Fruit fly (Drosophila melanogaster) whole organism, wandering third instar larva: ENCODE data around the gene Mtr3.

Source experiments
- Abd-B ChIP-seq: fragments of >200 bp; optimal IDR thresholded peaks from 2 replicates; lab custom pipeline; 2017; ENCODE audit warnings: missing biosample characterization, missing genetic modification characterization
- CG9705 ChIP-seq: fragments of 200-800 bp; sonication (Bioruptor generic); optimal IDR thresholded peaks from 2 replicates; lab custom pipeline; 2018; ENCODE audit warnings: missing biosample characterization, mild to moderate bottlenecking, missing genetic modification characterization
- CrebA ChIP-seq: fragments of 200-800 bp; sonication (Bioruptor generic); optimal IDR thresholded peaks from 2 replicates; lab custom pipeline; 2016; ENCODE audit warnings: missing biosample characterization, mild to moderate bottlenecking, missing genetic modification characterization, borderline replicate concordance
- Dfd ChIP-seq: fragments of >200 bp; optimal IDR thresholded peaks from 2 replicates; lab custom pipeline; 2017; ENCODE audit warnings: missing biosample characterization, missing genetic modification characterization
- Dif ChIP-seq: fragments of 200-275, 200-300 bp; sonication (Bioruptor generic); optimal IDR thresholded peaks from 2 replicates; lab custom pipeline; 2018; ENCODE audit warnings: missing biosample characterization, missing genetic modification characterization; ENCODE audit not compliant: partially characterized antibody
- HLH106 ChIP-seq: fragments of 200-800 bp; optimal IDR thresholded peaks from 3 replicates; lab custom pipeline; 2019; ENCODE audit warnings: missing biosample characterization, mild to moderate bottlenecking, missing genetic modification characterization, moderate library complexity
- Hr78 ChIP-seq: fragments of >200 bp; optimal IDR thresholded peaks from 2 replicates; lab custom pipeline; 2017; ENCODE audit warnings: missing biosample characterization, missing genetic modification characterization
- Hr83 ChIP-seq: fragments of 200-300 bp; sonication (Bioruptor generic); optimal IDR thresholded peaks from 2 replicates; lab custom pipeline; 2016; ENCODE audit warnings: missing biosample characterization, mild to moderate bottlenecking, missing genetic modification characterization, moderate library complexity; ENCODE audit not compliant: poor library complexity, severe bottlenecking
- Jra ChIP-seq: sonication (Bioruptor generic); optimal IDR thresholded peaks from 2 replicates; lab custom pipeline; 2016; ENCODE audit warnings: missing biosample characterization, missing genetic modification characterization
- Mio ChIP-seq: sonication (Bioruptor generic); optimal IDR thresholded peaks from 2 replicates; lab custom pipeline; 2016; ENCODE audit warnings: missing biosample characterization, missing genetic modification characterization
- N ChIP-seq: fragments of >200 bp; optimal IDR thresholded peaks from 2 replicates; lab custom pipeline; 2018; ENCODE audit warnings: missing biosample characterization, missing external identifiers, missing genetic modification characterization
- Rel ChIP-seq, 2 experiments: fragments of 200-800 bp; sonication (Bioruptor generic) in 1 of 2; optimal IDR thresholded peaks; 2 replicates in 1 of 2; 3 replicates in 1 of 2; lab custom pipeline; 2016 to 2019; ENCODE audit warnings: mild to moderate bottlenecking in 2 of 2, missing biosample characterization in 2 of 2, missing genetic modification characterization in 2 of 2, moderate library complexity in 1 of 2
- Sp1 ChIP-seq: fragments of 200-800 bp; sonication (Bioruptor generic); optimal IDR thresholded peaks from 3 replicates; lab custom pipeline; 2019; ENCODE audit warnings: missing biosample characterization, mild to moderate bottlenecking, missing genetic modification characterization, moderate library complexity
- br ChIP-seq: fragments of 200-800 bp; sonication (Bioruptor generic); optimal IDR thresholded peaks from 2 replicates; lab custom pipeline; 2016; ENCODE audit warnings: missing biosample characterization, missing genetic modification characterization
- brk ChIP-seq: fragments of 200-800 bp; sonication (Bioruptor generic); optimal IDR thresholded peaks from 2 replicates; lab custom pipeline; 2016; ENCODE audit warnings: missing biosample characterization, mild to moderate bottlenecking, missing genetic modification characterization
- dl ChIP-seq, 2 experiments: fragments of 175-275, 200-275 bp in 1 of 2; fragments of 200-275 bp in 1 of 2; sonication (Bioruptor generic); optimal IDR thresholded peaks; lab custom pipeline; 2018; ENCODE audit warnings: mild to moderate bottlenecking in 2 of 2, missing biosample characterization in 2 of 2, missing genetic modification characterization in 2 of 2, moderate library complexity in 2 of 2; ENCODE audit not compliant: partially characterized antibody in 2 of 2, insufficient read depth in 1 of 2
- dmrt93B ChIP-seq: fragments of 200-800 bp; sonication (Bioruptor generic); optimal IDR thresholded peaks from 2 replicates; lab custom pipeline; 2018; ENCODE audit warnings: missing biosample characterization, mild to moderate bottlenecking, missing genetic modification characterization
- dsf ChIP-seq: sonication (Bioruptor generic); optimal IDR thresholded peaks from 2 replicates; lab custom pipeline; 2016; ENCODE audit warnings: missing biosample characterization, missing genetic modification characterization, borderline replicate concordance
- ey ChIP-seq: fragments of 200-800 bp; sonication (Bioruptor generic); optimal IDR thresholded peaks from 2 replicates; lab custom pipeline; 2016; ENCODE audit warnings: missing biosample characterization, missing genetic modification characterization
- foxo ChIP-seq, 2 experiments: fragments of 200-800 bp; sonication (Bioruptor generic); optimal IDR thresholded peaks; 2 replicates in 1 of 2; 3 replicates in 1 of 2; lab custom pipeline; 2016 to 2017; ENCODE audit warnings: missing biosample characterization in 2 of 2, missing genetic modification characterization in 2 of 2
- fru ChIP-seq: fragments of 200-800 bp; sonication (Bioruptor generic); optimal IDR thresholded peaks from 3 replicates; lab custom pipeline; 2016; ENCODE audit warnings: missing biosample characterization, mild to moderate bottlenecking, missing genetic modification characterization
- h ChIP-seq: fragments of 200-800 bp; sonication (Bioruptor generic); optimal IDR thresholded peaks from 3 replicates; lab custom pipeline; 2016; ENCODE audit warnings: missing biosample characterization, mild to moderate bottlenecking, missing genetic modification characterization
- jim ChIP-seq: fragments of 175-275, 200-325 bp; sonication (Bioruptor generic); optimal IDR thresholded peaks from 2 replicates; lab custom pipeline; 2016; ENCODE audit warnings: missing biosample characterization, mild to moderate bottlenecking, missing genetic modification characterization
- lola ChIP-seq: fragments of >200 bp; optimal IDR thresholded peaks from 2 replicates; lab custom pipeline; 2017; ENCODE audit warnings: missing biosample characterization, missing genetic modification characterization
- psq ChIP-seq: fragments of 200-800 bp; sonication (Bioruptor generic); optimal IDR thresholded peaks from 3 replicates; lab custom pipeline; 2017; ENCODE audit warnings: missing biosample characterization, mild to moderate bottlenecking, missing genetic modification characterization, moderate library complexity
- rgr ChIP-seq: fragments of 200-800 bp; sonication (Bioruptor generic); optimal IDR thresholded peaks from 3 replicates; lab custom pipeline; 2016; ENCODE audit warnings: missing biosample characterization, mild to moderate bottlenecking, missing genetic modification characterization
- sage ChIP-seq: fragments of 200-800 bp; sonication (Bioruptor generic); optimal IDR thresholded peaks from 2 replicates; lab custom pipeline; 2016; ENCODE audit warnings: missing biosample characterization, mild to moderate bottlenecking, missing genetic modification characterization
- sv ChIP-seq: fragments of 200-800 bp; sonication (Bioruptor generic); optimal IDR thresholded peaks from 3 replicates; lab custom pipeline; 2016; ENCODE audit warnings: missing biosample characterization, missing genetic modification characterization
- usp ChIP-seq: fragments of >200 bp; optimal IDR thresholded peaks from 2 replicates; lab custom pipeline; 2017; ENCODE audit warnings: missing biosample characterization, missing genetic modification characterization
- woc ChIP-seq: sonication (Bioruptor generic); optimal IDR thresholded peaks from 2 replicates; lab custom pipeline; 2016; ENCODE audit warnings: missing biosample characterization, mild to moderate bottlenecking, missing genetic modification characterization

Gene Mtr3

DNA sequence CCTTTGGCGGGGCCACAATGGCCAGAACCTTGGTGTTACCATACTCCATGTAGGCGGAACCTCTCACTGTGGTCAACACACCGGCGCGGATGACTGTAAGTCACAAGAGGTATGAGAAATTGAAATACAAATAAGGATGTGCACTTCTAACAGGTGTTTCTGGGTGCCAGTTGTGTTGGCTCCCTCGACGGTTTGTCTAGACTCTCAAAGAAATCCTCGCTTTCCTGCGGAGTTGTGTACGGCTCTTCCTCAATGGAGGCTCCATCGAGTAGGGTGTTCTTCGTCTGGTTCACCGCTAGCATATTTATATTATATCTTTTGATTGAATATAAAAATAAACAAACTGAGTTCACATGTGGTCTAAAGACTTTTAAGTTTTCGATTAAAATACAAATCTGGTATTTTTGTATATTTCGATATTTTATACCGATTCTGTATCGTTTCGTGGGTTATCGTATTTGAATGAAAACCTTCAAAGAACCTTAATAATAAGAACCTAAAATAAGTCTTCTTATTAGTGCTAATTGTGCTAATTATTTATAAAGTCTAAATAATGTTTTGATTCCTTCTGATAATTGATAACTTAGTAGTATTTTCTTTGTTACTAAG lies at the start of gene Mtr3:
Mtr3 (minus strand) TSS at position 388 of the 609 bp plus-strand sequence.
- TF ChIP-seq brk (no peak), lola (GFP tag; lab: Kevin White, UChicago) (no peak), jim (GFP tag; lab: Kevin White, UChicago) (no peak), fru (no peak), woc (GFP tag; lab: Kevin White, UChicago) (no peak), CG9705 (GFP tag; lab: Kevin White, UChicago) (no peak)

DNA sequence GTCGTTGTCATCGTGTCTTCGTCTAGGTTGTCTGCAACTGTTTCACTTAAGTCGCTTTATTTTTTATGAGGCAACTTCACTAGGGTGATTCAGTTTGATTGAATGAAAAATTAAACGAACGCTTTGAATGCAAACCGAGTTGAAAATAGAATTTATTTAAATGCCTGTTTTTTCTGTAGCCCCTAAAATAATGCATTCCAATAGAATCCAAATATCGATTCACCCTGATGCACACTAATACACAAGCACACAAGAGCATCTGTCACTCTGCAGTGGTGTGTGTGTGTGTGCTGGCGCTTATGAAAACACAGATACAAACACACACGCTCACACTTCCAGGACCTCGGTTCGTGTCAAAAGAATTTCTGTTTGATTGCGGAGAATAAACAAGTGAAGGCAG lies 48.3 kb upstream of the Mtr3 start:
- TF ChIP-seq sv (GFP tag; lab: Kevin White, UChicago), result no peak
- no peak for TF ChIP-seq CG9705 (GFP tag; lab: Kevin White, UChicago)
- TF ChIP-seq brk, result no peak
- TF ChIP-seq sage, result no peak
- no peak for TF ChIP-seq N (GFP tag; lab: Kevin White, UChicago)
- no peak for TF ChIP-seq br
- peak; percentile 7 for TF ChIP-seq rgr
- no peak for TF ChIP-seq jim (GFP tag; lab: Kevin White, UChicago)

DNA sequence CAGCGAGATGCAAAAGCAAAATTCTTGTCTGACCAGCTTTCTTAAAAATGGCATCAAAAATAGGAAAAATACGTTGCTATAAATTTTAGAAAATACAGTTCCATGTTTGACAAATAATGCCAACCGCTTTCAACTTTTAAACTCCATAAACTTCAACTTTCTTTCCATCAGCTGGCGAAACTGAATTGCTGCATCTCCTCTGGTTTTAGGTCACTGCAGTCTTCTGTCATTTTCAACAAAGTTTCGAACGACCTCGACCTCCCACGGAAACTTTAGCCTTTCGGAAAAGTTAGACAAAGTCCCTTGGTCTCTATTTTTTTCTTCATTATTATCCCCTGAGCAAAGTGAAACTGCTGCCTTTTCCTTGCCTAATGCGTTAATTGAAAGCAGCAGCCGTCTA lies 42.2 kb upstream of the Mtr3 start, which contains the start of gene CG42263:
CG42263 (minus strand) TSS at position 101 of the 400 bp plus-strand sequence.
- TF ChIP-seq fru (no peak), Dif (GFP tag; lab: Kevin White, UChicago) (no peak), foxo (GFP tag; optimal IDR thresholded peaks at IDR 0.05; lab: Kevin White, UChicago) (no peak), Jra (GFP tag; lab: Kevin White, UChicago) (no peak), dmrt93B (no peak), CG9705 (GFP tag; lab: Kevin White, UChicago) (no peak), br (no peak), dl (GFP tag; optimal IDR thresholded peaks at IDR 0.05; lab: Kevin White, UChicago; ENCODE audit: insufficient read depth in 1 of 2, partially characterized antibody in 2 of 2) (no peak), h (GFP tag; lab: Kevin White, UChicago) (no peak)
- TF ChIP-seq, all 38 proteins: peak for 0

DNA sequence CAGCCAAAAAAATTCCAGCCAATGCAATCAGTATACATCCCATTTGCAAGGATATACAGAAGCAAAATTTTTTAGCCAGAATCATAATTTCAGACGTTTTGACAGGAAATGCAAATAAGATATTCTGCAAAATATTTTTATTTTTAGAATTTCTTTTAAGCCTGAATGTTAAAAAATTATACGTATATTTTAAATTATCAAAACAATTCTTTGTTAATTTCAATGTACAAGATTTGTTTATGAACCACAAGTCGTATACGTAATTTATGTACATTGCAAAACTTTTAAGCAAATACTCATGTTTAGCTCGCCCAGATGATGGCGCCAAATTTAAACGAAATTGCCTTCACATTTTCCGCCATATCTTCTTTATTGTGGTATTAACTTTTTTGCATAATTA lies 40.9 kb upstream of the Mtr3 start, which contains the start of gene CG42654:
CG42654 (minus strand) TSS at position 101 of the 400 bp plus-strand sequence.
- TF ChIP-seq Dif (GFP tag; lab: Kevin White, UChicago) (no peak), usp (GFP tag; lab: Kevin White, UChicago) (no peak), psq (no peak), CG9705 (GFP tag; lab: Kevin White, UChicago) (no peak), Sp1 (GFP tag; lab: Kevin White, UChicago) (no peak), woc (GFP tag; lab: Kevin White, UChicago) (no peak), sage (no peak), Dfd (no peak), brk (no peak), Abd-B (GFP tag; lab: Kevin White, UChicago) (no peak), Jra (GFP tag; lab: Kevin White, UChicago) (no peak), Hr83 (GFP tag; lab: Kevin White, UChicago) (no peak), jim (GFP tag; lab: Kevin White, UChicago) (no peak), rgr (no peak), dmrt93B (no peak)

DNA sequence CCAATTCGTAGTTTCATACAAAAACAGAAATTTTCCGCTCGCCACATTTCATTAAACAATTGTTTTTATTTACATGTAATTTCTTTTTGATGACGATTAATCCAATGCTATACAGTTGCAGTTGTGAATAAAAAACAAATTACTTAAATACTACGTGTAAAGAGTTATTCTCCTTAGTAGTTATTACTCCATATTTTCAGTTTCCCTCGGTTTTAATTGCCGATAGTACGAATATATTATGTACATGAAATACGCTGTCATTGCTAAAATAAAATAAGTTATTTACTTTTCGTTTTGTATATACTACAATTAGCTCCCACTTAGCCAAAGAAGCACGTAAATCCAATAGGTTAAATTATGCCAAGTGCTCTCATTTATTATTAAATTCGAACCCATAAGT lies 40.1 kb upstream of the Mtr3 start, which contains the start of gene CG42655:
CG42655 (minus strand) TSS at position 101 of the 400 bp plus-strand sequence.
- no peak for TF ChIP-seq Hr83 (GFP tag; lab: Kevin White, UChicago)
- TF ChIP-seq dl (GFP tag; optimal IDR thresholded peaks at IDR 0.05; lab: Kevin White, UChicago; ENCODE audit: insufficient read depth in 1 of 2, partially characterized antibody in 2 of 2), result no peak
- no peak for TF ChIP-seq woc (GFP tag; lab: Kevin White, UChicago)
- no peak for TF ChIP-seq CrebA (GFP tag; lab: Kevin White, UChicago)
- no peak for TF ChIP-seq br
- no peak for TF ChIP-seq h (GFP tag; lab: Kevin White, UChicago)
- TF ChIP-seq HLH106, result no peak
- no peak for TF ChIP-seq foxo (GFP tag; optimal IDR thresholded peaks at IDR 0.05; lab: Kevin White, UChicago)
- no peak for TF ChIP-seq Hr78
- TF ChIP-seq ey (GFP tag; lab: Kevin White, UChicago), result no peak
- no peak for TF ChIP-seq dsf (GFP tag; lab: Kevin White, UChicago)
- TF ChIP-seq sage, result no peak
- TF ChIP-seq Mio (GFP tag; lab: Kevin White, UChicago), result no peak
- TF ChIP-seq Rel (GFP tag; optimal IDR thresholded peaks at IDR 0.05; lab: Kevin White, UChicago), result no peak
- TF ChIP-seq Rel (tag; optimal IDR thresholded peaks at IDR 0.05; lab: Kevin White, UChicago), result no peak
